Fruit fly (Drosophila melanogaster): ENCODE data around the gene CG5618.

DNA sequence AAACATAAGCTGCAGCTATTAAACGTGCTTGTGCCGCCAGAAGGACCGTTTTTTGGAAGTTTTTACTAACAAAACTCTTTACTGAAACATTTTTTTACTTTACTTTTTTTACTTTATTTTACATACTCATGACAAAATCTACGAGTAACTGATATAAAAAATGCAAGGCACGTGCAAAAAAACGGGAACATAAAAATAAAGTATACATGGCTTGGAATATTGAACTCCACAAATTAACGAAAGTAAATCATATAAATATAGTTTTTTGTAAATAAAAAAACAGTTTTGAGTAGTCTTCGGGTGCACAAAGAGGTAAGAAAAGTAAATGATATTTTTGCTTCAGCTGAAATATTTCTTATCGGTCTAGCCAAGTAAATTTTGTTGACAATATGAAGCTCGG lies 32.6 kb upstream of the CG5618 start, which contains the start of gene Spn77Bb:
- TF ChIP-seq CTCF (optimal IDR thresholded peaks at IDR 0.05): no peak
- no peak for TF ChIP-seq CG8478 (optimal IDR thresholded peaks at IDR 0.05)
